Fruit fly (Drosophila melanogaster): ENCODE data around the gene CG17186.

- no peak for TF ChIP-seq CG3163 (GFP tag; optimal IDR thresholded peaks at IDR 0.05)
- TF ChIP-seq onecut (GFP tag; IDR thresholded peaks at IDR 0.05), result no peak
- no peak for TF ChIP-seq Asciz (GFP tag; optimal IDR thresholded peaks at IDR 0.05)
Measured at dm6 chr3R:19833963-19834362, 43.4 kb downstream of the CG17186 start.

All from whole organism, embryonic.